Worm (Caenorhabditis elegans) whole organism, midembryonic: Measurements from ENCODE around the gene K12H4.2.

ENCODE experiments used
- T22C8.4 ChIP-seq: fragments of 200-800 bp; sonication (Bioruptor generic); IDR thresholded peaks from 2 replicates; pipeline ENCODE4 v1.3.6; 2022; ENCODE audit warnings: missing genetic modification characterization, missing compliant biosample characterization
- cog-1 ChIP-seq: sonication (generic microtip); optimal IDR thresholded peaks from 2 replicates; lab custom pipeline; 2016; ENCODE audit warnings: missing genetic modification characterization, missing compliant biosample characterization
- flt-1 ChIP-seq: fragments of 200-800 bp; sonication (Bioruptor generic); IDR thresholded peaks from 2 replicates; pipeline ENCODE4 v1.3.6; 2022; ENCODE audit warnings: missing genetic modification characterization, missing compliant biosample characterization
- klf-2 ChIP-seq: fragments of 200-800 bp; sonication (Bioruptor generic); conservative IDR thresholded peaks from 2 replicates; pipeline ENCODE4 v1.3.6; 2022; ENCODE audit warnings: missing genetic modification reagents, missing genetic modification characterization, missing compliant biosample characterization
- med-1 ChIP-seq: sonication (generic microtip); optimal IDR thresholded peaks from 2 replicates; lab custom pipeline; 2017; ENCODE audit warnings: missing genetic modification characterization, mild to moderate bottlenecking, missing compliant biosample characterization, antibody characterized with exemption, missing genetic modification reagents; ENCODE audit not compliant: insufficient read depth
- ref-1 ChIP-seq: fragments of 200-800 bp; sonication (Bioruptor generic); conservative IDR thresholded peaks from 2 replicates; pipeline ENCODE4 v1.3.6; 2022; ENCODE audit warnings: missing genetic modification reagents, missing genetic modification characterization, missing compliant biosample characterization
- tab-1 ChIP-seq: fragments of 200-800 bp; sonication (Bioruptor generic); IDR thresholded peaks from 2 replicates; pipeline ENCODE4 v1.3.6; 2022; ENCODE audit warnings: missing genetic modification characterization, missing compliant biosample characterization
- ztf-23 ChIP-seq: fragments of 200-800 bp; sonication (Bioruptor generic); IDR thresholded peaks from 2 replicates; pipeline ENCODE4 v1.3.6; 2022; ENCODE audit warnings: missing genetic modification reagents, missing genetic modification characterization, missing compliant biosample characterization
- ztf-29 ChIP-seq: fragments of 200-800 bp; sonication (Bioruptor generic); IDR thresholded peaks from 2 replicates; pipeline ENCODE4 v1.3.6; 2022; ENCODE audit warnings: missing genetic modification reagents, missing genetic modification characterization, missing compliant biosample characterization

K12H4.2 gene

ce11 chrIII:8047412-8047811 is at the start of gene K12H4.2:
K12H4.2 (plus strand) TSS chrIII:8047712.
- TF ChIP-seq T22C8.4 (GFP tag; lab: Robert Waterston, UW) (no peak), ref-1 (no peak), cog-1 (tag; lab: Kevin White, UChicago) (no peak), med-1 (GFP tag; lab: Kevin White, UChicago) (no peak), flt-1 (GFP tag; lab: Robert Waterston, UW) (no peak), ztf-29 (GFP tag; lab: Robert Waterston, UW) (no peak), ztf-23 (GFP tag; lab: Robert Waterston, UW) (no peak), klf-2 (GFP tag; lab: Robert Waterston, UW) (no peak), tab-1 (GFP tag; lab: Robert Waterston, UW) (no peak)

- TF ChIP-seq tab-1 (GFP tag; lab: Robert Waterston, UW) (no peak), med-1 (GFP tag; lab: Kevin White, UChicago) (no peak), ztf-29 (GFP tag; lab: Robert Waterston, UW) (no peak), cog-1 (tag; lab: Kevin White, UChicago) (no peak), T22C8.4 (GFP tag; lab: Robert Waterston, UW) (no peak), ztf-23 (GFP tag; lab: Robert Waterston, UW) (no peak), flt-1 (GFP tag; lab: Robert Waterston, UW) (no peak), ref-1 (no peak)
These were observed 46.0 kb upstream of the K12H4.2 start for ce11 chrIII:8001557-8001956.

ce11 chrIII:8004091-8004490 is 43.4 kb upstream of the K12H4.2 start, which contains the start of gene C06G4.6:
C06G4.6 (plus strand) TSS chrIII:8004391.
- TF ChIP-seq ztf-29 (GFP tag; lab: Robert Waterston, UW) (no peak), ref-1 (no peak), tab-1 (GFP tag; lab: Robert Waterston, UW) (no peak), med-1 (GFP tag; lab: Kevin White, UChicago) (no peak), flt-1 (GFP tag; lab: Robert Waterston, UW) (no peak), T22C8.4 (GFP tag; lab: Robert Waterston, UW) (no peak), klf-2 (GFP tag; lab: Robert Waterston, UW) (no peak), ztf-23 (GFP tag; lab: Robert Waterston, UW) (no peak), cog-1 (tag; lab: Kevin White, UChicago) (no peak)

ce11 chrIII:8009769-8010168 is 37.7 kb upstream of the K12H4.2 start, which contains the start of gene cit-1.1:
cit-1.1 (minus strand) TSS chrIII:8009821.
- no peak for TF ChIP-seq med-1 (GFP tag; lab: Kevin White, UChicago)
- TF ChIP-seq cog-1 (tag; lab: Kevin White, UChicago) = no peak
- TF ChIP-seq ztf-29 (GFP tag; lab: Robert Waterston, UW) = no peak
- no peak for TF ChIP-seq ref-1
- no peak for TF ChIP-seq T22C8.4 (GFP tag; lab: Robert Waterston, UW)
- TF ChIP-seq klf-2 (GFP tag; lab: Robert Waterston, UW) = no peak
- TF ChIP-seq tab-1 (GFP tag; lab: Robert Waterston, UW) = no peak
- TF ChIP-seq ztf-23 (GFP tag; lab: Robert Waterston, UW) = no peak
- no peak for TF ChIP-seq flt-1 (GFP tag; lab: Robert Waterston, UW)

ce11 chrIII:8010260-8010822 is 37.2 kb upstream of the K12H4.2 start, which contains the start of gene cit-1.2:
cit-1.2 (plus strand) TSS chrIII:8010772.
- TF ChIP-seq ref-1 (no peak), T22C8.4 (GFP tag; lab: Robert Waterston, UW) (no peak), cog-1 (tag; lab: Kevin White, UChicago) (no peak), flt-1 (GFP tag; lab: Robert Waterston, UW) (no peak), klf-2 (GFP tag; lab: Robert Waterston, UW) (no peak), med-1 (GFP tag; lab: Kevin White, UChicago) (no peak), ztf-29 (GFP tag; lab: Robert Waterston, UW) (no peak), tab-1 (GFP tag; lab: Robert Waterston, UW) (no peak), ztf-23 (GFP tag; lab: Robert Waterston, UW) (no peak)

- TF ChIP-seq cog-1 (tag; lab: Kevin White, UChicago) (no peak), T22C8.4 (GFP tag; lab: Robert Waterston, UW) (no peak), ztf-29 (GFP tag; lab: Robert Waterston, UW) (no peak), klf-2 (GFP tag; lab: Robert Waterston, UW) (no peak), ref-1 (no peak), med-1 (GFP tag; lab: Kevin White, UChicago) (no peak), flt-1 (GFP tag; lab: Robert Waterston, UW) (no peak), ztf-23 (GFP tag; lab: Robert Waterston, UW) (no peak), tab-1 (GFP tag; lab: Robert Waterston, UW) (no peak)
These were observed 33.9 kb upstream of the K12H4.2 start for ce11 chrIII:8013582-8013981.

- TF ChIP-seq cog-1 (tag; lab: Kevin White, UChicago) (no peak), ztf-29 (GFP tag; lab: Robert Waterston, UW) (no peak), med-1 (GFP tag; lab: Kevin White, UChicago) (no peak), ref-1 (no peak), klf-2 (GFP tag; lab: Robert Waterston, UW) (no peak), ztf-23 (GFP tag; lab: Robert Waterston, UW) (no peak), flt-1 (GFP tag; lab: Robert Waterston, UW) (no peak), tab-1 (GFP tag; lab: Robert Waterston, UW) (no peak), T22C8.4 (GFP tag; lab: Robert Waterston, UW) (no peak)
These were observed 31.1 kb upstream of the K12H4.2 start, which contains the start of gene F44B9.5 for ce11 chrIII:8016438-8016837. F44B9.5 (minus strand) TSS chrIII:8016538.

- no peak for TF ChIP-seq tab-1 (GFP tag; lab: Robert Waterston, UW)
- TF ChIP-seq ztf-29 (GFP tag; lab: Robert Waterston, UW) = no peak
- TF ChIP-seq ref-1 = no peak
- no peak for TF ChIP-seq cog-1 (tag; lab: Kevin White, UChicago)
- TF ChIP-seq T22C8.4 (GFP tag; lab: Robert Waterston, UW) = no peak
- TF ChIP-seq med-1 (GFP tag; lab: Kevin White, UChicago) = no peak
- no peak for TF ChIP-seq klf-2 (GFP tag; lab: Robert Waterston, UW)
- no peak for TF ChIP-seq flt-1 (GFP tag; lab: Robert Waterston, UW)
- TF ChIP-seq ztf-23 (GFP tag; lab: Robert Waterston, UW) = no peak
These were observed 30.5 kb upstream of the K12H4.2 start for ce11 chrIII:8017053-8017452.
